Worm (Caenorhabditis elegans) whole organism, young adult: ENCODE data around the gene F11E6.9.

Experiments used
- B0019.2 ChIP-seq: fragments of 200-800 bp; sonication (Bioruptor generic); conservative IDR thresholded peaks from 2 replicates; pipeline ENCODE4 v1.3.6; 2022; ENCODE audit warnings: missing genetic modification reagents, missing genetic modification characterization, missing compliant biosample characterization
- B0035.1 ChIP-seq: sonication (generic microtip); optimal IDR thresholded peaks from 2 replicates; lab custom pipeline; 2016; ENCODE audit warnings: missing genetic modification characterization, mild to moderate bottlenecking, missing compliant biosample characterization, missing genotype, missing genetic modification reagents
- C06A6.2 ChIP-seq: fragments of 200-800 bp; sonication (Bioruptor generic); conservative IDR thresholded peaks from 2 replicates; pipeline ENCODE4 v1.3.6; 2022; ENCODE audit warnings: missing genetic modification characterization, missing compliant biosample characterization
- D2030.7 ChIP-seq: fragments of 200-800 bp; sonication (Bioruptor generic); IDR thresholded peaks from 2 replicates; pipeline ENCODE4 v1.3.6; 2022; ENCODE audit warnings: missing genetic modification reagents, missing genetic modification characterization, missing compliant biosample characterization
- F10E7.11 ChIP-seq: sonication (generic microtip); optimal IDR thresholded peaks from 2 replicates; lab custom pipeline; 2017; ENCODE audit warnings: mild to moderate bottlenecking, missing genetic modification characterization, moderate library complexity, missing compliant biosample characterization
- T07F8.4 ChIP-seq: sonication (generic microtip); optimal IDR thresholded peaks from 2 replicates; lab custom pipeline; 2016; ENCODE audit warnings: mild to moderate bottlenecking, missing genetic modification characterization, moderate library complexity, missing compliant biosample characterization
- Y56A3A.18 ChIP-seq: fragments of 200-800 bp; sonication (Bioruptor generic); IDR thresholded peaks from 2 replicates; pipeline ENCODE4 v1.3.6; 2022; ENCODE audit warnings: missing genetic modification reagents, missing genetic modification characterization, missing compliant biosample characterization
- Y79H2A.3 ChIP-seq: fragments of 200-800 bp; sonication (Bioruptor generic); conservative IDR thresholded peaks from 2 replicates; pipeline ENCODE4 v1.3.6; 2022; ENCODE audit warnings: missing genetic modification reagents, missing genetic modification characterization, missing compliant biosample characterization
- Y95B8A.8 ChIP-seq: fragments of 200-800 bp; sonication (Bioruptor generic); IDR thresholded peaks from 2 replicates; pipeline ENCODE4 v1.3.6; 2022; ENCODE audit warnings: missing genetic modification reagents, missing genetic modification characterization, missing compliant biosample characterization
- ZK185.1 ChIP-seq: sonication (generic microtip); optimal IDR thresholded peaks from 2 replicates; lab custom pipeline; 2016; ENCODE audit warnings: mild to moderate bottlenecking, missing genetic modification characterization, missing compliant biosample characterization; ENCODE audit not compliant: poor library complexity, severe bottlenecking
- ama-1 ChIP-seq, 3 experiments: fragments of 150-350 bp in 1 of 3; sonication (generic microtip) in 2 of 3; optimal IDR thresholded peaks; 2 replicates each; lab custom pipeline; 2014 to 2018; ENCODE audit warnings: missing biosample characterization in 2 of 3, missing genetic modification characterization in 2 of 3, missing genetic modification reagents in 2 of 3
- aptf-2 ChIP-seq: fragments of 200-800 bp; sonication (Bioruptor generic); conservative IDR thresholded peaks from 2 replicates; pipeline ENCODE4 v1.3.6; 2022; ENCODE audit warnings: missing genetic modification reagents, missing genetic modification characterization, missing compliant biosample characterization
- athp-1 ChIP-seq: sonication (generic microtip); optimal IDR thresholded peaks from 2 replicates; lab custom pipeline; 2017; ENCODE audit warnings: mild to moderate bottlenecking, missing genetic modification characterization, missing compliant biosample characterization
- attf-3 ChIP-seq: fragments of 200-800 bp; sonication (Bioruptor generic); conservative IDR thresholded peaks from 2 replicates; pipeline ENCODE4 v1.3.6; 2022; ENCODE audit warnings: missing genetic modification reagents, missing genetic modification characterization, missing compliant biosample characterization
- attf-6 ChIP-seq: fragments of 200-800 bp; sonication (Bioruptor generic); IDR thresholded peaks from 2 replicates; pipeline ENCODE4 v1.3.6; 2022; ENCODE audit warnings: missing genetic modification reagents, missing genetic modification characterization, missing compliant biosample characterization
- ceh-27 ChIP-seq: fragments of 200-800 bp; sonication (Bioruptor generic); optimal IDR thresholded peaks from 2 replicates; lab custom pipeline; 2018; ENCODE audit warnings: mild to moderate bottlenecking, missing genetic modification characterization, moderate library complexity, missing compliant biosample characterization
- chd-7 ChIP-seq: sonication (generic microtip); optimal IDR thresholded peaks from 2 replicates; lab custom pipeline; 2016; ENCODE audit warnings: mild to moderate bottlenecking, missing genetic modification characterization, moderate library complexity, missing compliant biosample characterization
- dpff-1 ChIP-seq: sonication (generic microtip); optimal IDR thresholded peaks from 2 replicates; lab custom pipeline; 2017; ENCODE audit warnings: mild to moderate bottlenecking, missing genetic modification characterization, missing compliant biosample characterization
- egl-44 ChIP-seq: fragments of 200-800 bp; sonication (Bioruptor generic); IDR thresholded peaks from 2 replicates; pipeline ENCODE4 v1.3.6; 2022; ENCODE audit warnings: missing genetic modification reagents, missing genetic modification characterization, missing compliant biosample characterization
- ets-4 ChIP-seq: fragments of 200-800 bp; sonication (Bioruptor generic); optimal IDR thresholded peaks from 2 replicates; lab custom pipeline; 2018; ENCODE audit warnings: mild to moderate bottlenecking, missing genetic modification characterization, missing compliant biosample characterization
- fkh-3 ChIP-seq: sonication (generic microtip); optimal IDR thresholded peaks from 2 replicates; lab custom pipeline; 2016; ENCODE audit warnings: mild to moderate bottlenecking, missing genetic modification characterization, missing compliant biosample characterization
- him-1 ChIP-seq: sonication (generic microtip); optimal IDR thresholded peaks from 2 replicates; lab custom pipeline; 2016; ENCODE audit warnings: missing genotype, missing genetic modification reagents, missing genetic modification characterization, missing compliant biosample characterization
- hmg-20 ChIP-seq: fragments of 200-800 bp; sonication (Bioruptor generic); IDR thresholded peaks from 2 replicates; pipeline ENCODE4 v1.3.6; 2022; ENCODE audit warnings: missing genetic modification reagents, missing genetic modification characterization, missing compliant biosample characterization
- let-526 ChIP-seq: fragments of 200-800 bp; sonication (Bioruptor generic); IDR thresholded peaks from 2 replicates; pipeline ENCODE4 v1.3.6; 2022; ENCODE audit warnings: missing genetic modification reagents, missing genetic modification characterization, missing compliant biosample characterization
- let-607 ChIP-seq, 2 experiments: fragments of 200-800 bp in 1 of 2; sonication (Bioruptor generic) in 1 of 2; sonication (generic microtip) in 1 of 2; optimal IDR thresholded peaks; 2 replicates each; lab custom pipeline; 2016 to 2018; ENCODE audit warnings: mild to moderate bottlenecking in 2 of 2, missing compliant biosample characterization in 2 of 2, missing genetic modification characterization in 2 of 2, moderate library complexity in 2 of 2, missing genotype in 1 of 2
- lin-35 ChIP-seq, 3 experiments: fragments of 150-350 bp in 2 of 3; sonication (generic microtip) in 1 of 3; optimal IDR thresholded peaks; 2 replicates each; lab custom pipeline; 2014 to 2018; ENCODE audit warnings: missing biosample characterization in 3 of 3, missing genetic modification characterization in 3 of 3, missing genetic modification reagents in 3 of 3
- lin-40 ChIP-seq: sonication (generic microtip); optimal IDR thresholded peaks from 2 replicates; lab custom pipeline; 2016; ENCODE audit warnings: missing genetic modification characterization, mild to moderate bottlenecking, missing compliant biosample characterization, missing genotype, missing genetic modification reagents
- madf-10 ChIP-seq: sonication (generic microtip); optimal IDR thresholded peaks from 2 replicates; lab custom pipeline; 2016; ENCODE audit warnings: mild to moderate bottlenecking, missing genetic modification characterization, missing compliant biosample characterization
- madf-6 ChIP-seq: fragments of 200-800 bp; sonication (Bioruptor generic); IDR thresholded peaks from 2 replicates; pipeline ENCODE4 v1.3.6; 2022; ENCODE audit warnings: missing genetic modification reagents, missing genetic modification characterization, missing compliant biosample characterization
- madf-8 ChIP-seq: fragments of 200-800 bp; sonication (Bioruptor generic); conservative IDR thresholded peaks from 2 replicates; pipeline ENCODE4 v1.3.6; 2022; ENCODE audit warnings: missing genetic modification reagents, missing genetic modification characterization, missing compliant biosample characterization
- nfyb-1 ChIP-seq: fragments of 200-800 bp; sonication (Bioruptor generic); IDR thresholded peaks from 2 replicates; pipeline ENCODE4 v1.3.6; 2022; ENCODE audit warnings: missing genetic modification reagents, missing genetic modification characterization, missing compliant biosample characterization
- nhr-120 ChIP-seq: fragments of 200-800 bp; sonication (Bioruptor generic); IDR thresholded peaks from 2 replicates; pipeline ENCODE4 v1.3.6; 2022; ENCODE audit warnings: missing genetic modification characterization, missing compliant biosample characterization
- nhr-27 ChIP-seq: fragments of 200-800 bp; sonication (Bioruptor generic); optimal IDR thresholded peaks from 2 replicates; lab custom pipeline; 2018; ENCODE audit warnings: mild to moderate bottlenecking, missing genetic modification characterization, moderate library complexity, missing compliant biosample characterization
- pha-4 ChIP-seq: fragments of 150-350 bp; sonication (generic microtip); optimal IDR thresholded peaks from 2 replicates; lab custom pipeline; 2014; ENCODE audit warnings: missing biosample characterization, missing genetic modification reagents, missing genetic modification characterization
- rcor-1 ChIP-seq: fragments of 200-800 bp; sonication (Bioruptor generic); IDR thresholded peaks from 2 replicates; pipeline ENCODE4 v1.3.6; 2022; ENCODE audit warnings: missing genetic modification reagents, missing genetic modification characterization, missing compliant biosample characterization
- rec-8 ChIP-seq, 2 experiments: sonication (generic microtip); optimal IDR thresholded peaks; 2 replicates each; lab custom pipeline; 2016; ENCODE audit warnings: mild to moderate bottlenecking in 2 of 2, missing genetic modification characterization in 2 of 2, missing genetic modification reagents in 2 of 2, missing genotype in 2 of 2, missing biosample characterization in 1 of 2, missing compliant biosample characterization in 1 of 2, moderate library complexity in 1 of 2
- rpc-1 ChIP-seq, 2 experiments: fragments of 150-350 bp in 1 of 2; sonication (generic microtip) in 1 of 2; optimal IDR thresholded peaks; 2 replicates each; lab custom pipeline; 2014 to 2018; ENCODE audit warnings: missing biosample characterization in 1 of 2, missing genetic modification characterization in 1 of 2, missing genetic modification reagents in 1 of 2, missing genotype in 1 of 2
- snpc-1.1 ChIP-seq: sonication (generic microtip); optimal IDR thresholded peaks from 2 replicates; lab custom pipeline; 2017; ENCODE audit warnings: missing genetic modification characterization, mild to moderate bottlenecking, missing compliant biosample characterization, antibody characterized with exemption, moderate library complexity, missing genotype, missing genetic modification reagents; ENCODE audit not compliant: insufficient read depth
- somi-1 ChIP-seq: fragments of 200-800 bp; sonication (Bioruptor generic); optimal IDR thresholded peaks from 2 replicates; lab custom pipeline; 2018; ENCODE audit warnings: mild to moderate bottlenecking, missing genetic modification characterization, missing compliant biosample characterization
- tbx-9 ChIP-seq: sonication (generic microtip); optimal IDR thresholded peaks from 2 replicates; lab custom pipeline; 2016; ENCODE audit warnings: borderline replicate concordance, missing genetic modification characterization, inconsistent platforms, missing compliant biosample characterization
- ztf-26 ChIP-seq: sonication (generic microtip); optimal IDR thresholded peaks from 2 replicates; lab custom pipeline; 2017; ENCODE audit warnings: missing genetic modification characterization, missing compliant biosample characterization
- ztf-28 ChIP-seq: fragments of 200-800 bp; sonication (Bioruptor generic); IDR thresholded peaks from 2 replicates; pipeline ENCODE4 v1.3.6; 2022; ENCODE audit warnings: missing genetic modification reagents, missing genetic modification characterization, missing compliant biosample characterization

Gene F11E6.9

ce11 chrIV:17475743-17476142 is 601 bp upstream of the F11E6.9 start, which contains the start of gene grl-24:
Gene grl-24, minus strand, starts transcription at chrIV:17475843.
- TF ChIP-seq ztf-28 (GFP tag; lab: Robert Waterston, UW), result no peak

ce11 chrIV:17474047-17474446 is 1.1 kb downstream of the F11E6.9 start:
- peak; percentile 33 for TF ChIP-seq somi-1
- no peak for TF ChIP-seq rec-8 (tag; optimal IDR thresholded peaks at IDR 0.05; lab: Kevin White, UChicago)
- TF ChIP-seq T07F8.4 (tag; lab: Kevin White, UChicago), result no peak
- TF ChIP-seq let-526 (GFP tag; lab: Robert Waterston, UW), result no peak
- no peak for TF ChIP-seq dpff-1 (tag; lab: Kevin White, UChicago)
- no peak for TF ChIP-seq ets-4
- no peak for TF ChIP-seq snpc-1.1 (tag; lab: Kevin White, UChicago)
- no peak for TF ChIP-seq fkh-3
- peak; percentile 76 for TF ChIP-seq lin-40 (tag; lab: Kevin White, UChicago)
- no peak for TF ChIP-seq attf-6 (GFP tag; lab: Robert Waterston, UW)
- no peak for TF ChIP-seq athp-1 (tag; lab: Kevin White, UChicago)
- no peak for TF ChIP-seq Y79H2A.3 (GFP tag; lab: Robert Waterston, UW)
- no peak for TF ChIP-seq pha-4 (tag; lab: Kevin White, UChicago)
- no peak for TF ChIP-seq ZK185.1 (tag; lab: Kevin White, UChicago)
- TF ChIP-seq egl-44 (GFP tag; lab: Robert Waterston, UW), result no peak
- TF ChIP-seq Y95B8A.8 (GFP tag; lab: Robert Waterston, UW), result no peak
- TF ChIP-seq nfyb-1 (GFP tag; lab: Robert Waterston, UW), result 0 out of 2 replicates have a peak, but pooled peaks have one; percentile 44
- TF ChIP-seq madf-8 (GFP tag; lab: Robert Waterston, UW), result no peak
- TF ChIP-seq F10E7.11, result no peak
- no peak for TF ChIP-seq hmg-20 (GFP tag; lab: Robert Waterston, UW)
- TF ChIP-seq D2030.7 (GFP tag; lab: Robert Waterston, UW), result no peak
- no peak for TF ChIP-seq him-1 (tag; lab: Kevin White, UChicago)
- peak; percentile 43 for TF ChIP-seq ztf-26 (tag; lab: Kevin White, UChicago)
- no peak for TF ChIP-seq attf-3 (GFP tag; lab: Robert Waterston, UW)
- TF ChIP-seq nhr-27 (tag; lab: Kevin White, UChicago), result no peak
- no peak for TF ChIP-seq B0035.1 (tag; lab: Kevin White, UChicago)
- no peak for TF ChIP-seq chd-7 (tag; lab: Kevin White, UChicago)
- no peak for TF ChIP-seq madf-6 (GFP tag; lab: Robert Waterston, UW)

DNA sequence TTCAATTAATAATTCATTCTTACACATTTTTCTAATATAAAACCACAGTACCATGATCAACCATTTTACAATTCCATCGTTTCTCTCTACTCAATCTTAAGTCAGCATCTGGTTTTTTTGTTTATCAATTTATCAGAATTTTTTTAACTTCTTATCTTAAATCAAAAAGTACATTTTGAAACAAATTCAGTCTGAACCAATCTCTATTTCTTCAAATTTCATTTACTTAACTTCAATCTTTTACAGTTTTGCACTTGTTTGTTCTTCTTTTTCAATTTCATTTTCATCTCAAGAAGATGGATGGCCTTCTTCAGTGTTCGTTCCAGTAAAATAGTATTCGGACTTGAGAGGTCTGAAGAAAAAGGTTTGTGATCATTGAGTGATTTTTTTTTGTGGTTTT is 2.1 kb downstream of the F11E6.9 start, which contains the start of gene gba-3:
TSS of gene gba-3 (plus strand) at position 301 of the 400 bp plus-strand sequence.
- TF ChIP-seq tbx-9 (tag; lab: Kevin White, UChicago) (no peak), madf-10 (no peak), aptf-2 (GFP tag; lab: Robert Waterston, UW) (no peak), rcor-1 (GFP tag; lab: Robert Waterston, UW) (no peak)

DNA sequence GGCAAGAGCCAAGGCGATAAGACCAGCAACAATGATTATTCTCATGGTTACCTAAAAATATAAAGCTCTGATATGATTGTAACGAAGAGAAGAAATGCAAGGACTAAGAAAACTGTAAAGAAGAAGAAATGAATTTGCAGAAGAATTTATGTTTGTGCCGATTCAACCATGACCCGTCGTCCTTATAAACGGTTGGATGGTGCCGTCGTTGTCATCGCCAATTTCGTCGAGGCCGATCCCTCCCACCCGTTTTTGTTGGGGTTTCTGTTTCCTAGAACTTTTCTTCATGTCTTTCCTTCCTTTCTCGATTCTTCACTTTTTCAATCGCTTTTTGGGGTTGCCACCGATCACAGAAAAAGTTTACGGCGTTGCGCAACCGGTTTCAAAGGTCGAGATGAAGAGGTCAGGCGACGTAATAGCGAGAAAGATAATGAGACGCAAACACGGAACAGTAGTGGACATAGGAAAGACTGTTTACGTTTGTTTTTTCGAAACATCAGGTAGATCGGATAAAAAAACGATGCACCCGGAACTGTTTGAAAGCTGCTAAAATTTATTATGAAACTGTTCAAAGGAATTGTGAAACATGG is 3.2 kb downstream of the F11E6.9 start, which contains the start of gene epic-1:
TSS of gene epic-1 (minus strand) at position 51 of the 590 bp plus-strand sequence.
- no peak for TF ChIP-seq C06A6.2 (GFP tag; lab: Robert Waterston, UW)
- no peak for TF ChIP-seq nhr-120 (GFP tag; lab: Robert Waterston, UW)
- TF ChIP-seq ama-1 (optimal IDR thresholded peaks at IDR 0.05; lab: Kevin White, UChicago), result no peak
- TF ChIP-seq ama-1 (GFP tag; optimal IDR thresholded peaks at IDR 0.05; lab: Kevin White, UChicago), result no peak
- TF ChIP-seq Y56A3A.18 (GFP tag; lab: Robert Waterston, UW), result no peak
- TF ChIP-seq rpc-1 (optimal IDR thresholded peaks at IDR 0.05; lab: Kevin White, UChicago), result no peak
- TF ChIP-seq rpc-1 (tag; optimal IDR thresholded peaks at IDR 0.05; lab: Kevin White, UChicago), result no peak
- no peak for TF ChIP-seq let-607 (tag; optimal IDR thresholded peaks at IDR 0.05; lab: Kevin White, UChicago)
- TF ChIP-seq ceh-27 (GFP tag; lab: Kevin White, UChicago), result peak; percentile 58
- peak; percentile 4 for TF ChIP-seq somi-1
- no peak for TF ChIP-seq B0019.2 (GFP tag; lab: Robert Waterston, UW)
- no peak for TF ChIP-seq madf-8 (GFP tag; lab: Robert Waterston, UW)
- TF ChIP-seq lin-35 (GFP tag; optimal IDR thresholded peaks at IDR 0.05; lab: Kevin White, UChicago), result no peak
